Worm (Caenorhabditis elegans) whole organism, L4/young adult: ENCODE results near the gene hot-4.

Experiments
- W03F9.2 ChIP-seq: fragments of 150-350 bp; optimal IDR thresholded peaks from 2 replicates; lab custom pipeline; 2014; ENCODE audit warnings: missing biosample characterization, missing genetic modification characterization
- dao-5 ChIP-seq: sonication (generic microtip); optimal IDR thresholded peaks from 2 replicates; lab custom pipeline; 2016; ENCODE audit warnings: missing genotype, missing genetic modification characterization, moderate library complexity, missing compliant biosample characterization
- him-1 ChIP-seq: sonication (generic microtip); optimal IDR thresholded peaks from 2 replicates; lab custom pipeline; 2016; ENCODE audit warnings: missing genotype, missing genetic modification reagents, missing genetic modification characterization, missing compliant biosample characterization

DNA sequence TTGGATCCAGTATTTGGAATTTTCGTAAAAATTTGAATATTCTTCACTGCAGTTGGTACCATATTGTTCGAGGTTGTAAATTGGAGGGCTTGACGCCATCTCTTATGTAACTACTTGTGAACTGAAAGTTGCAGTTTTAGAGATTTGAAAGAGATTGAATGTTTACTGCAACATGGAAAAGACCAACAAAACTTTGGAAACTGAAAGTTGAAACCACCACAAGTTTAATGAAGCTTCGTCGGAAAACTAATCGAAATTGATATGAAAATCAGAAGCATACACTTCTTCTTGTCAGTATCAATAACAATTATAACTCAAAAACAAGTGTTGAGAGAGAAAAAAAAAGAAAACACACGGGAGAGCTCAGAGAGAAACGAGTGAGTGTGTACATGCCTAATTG is 50.8 kb downstream of the hot-4 start, which contains the start of gene srg-7:
- no peak for TF ChIP-seq him-1
- no peak for TF ChIP-seq dao-5 (tag; lab: Kevin White, UChicago)
- no peak for TF ChIP-seq W03F9.2 (tag; lab: Kevin White, UChicago)
